Fruit fly (Drosophila melanogaster): ENCODE results near the gene qin.

The qin gene

dm6 chr3R:18670441-18671111 lies 79.7 kb downstream of the qin start (continued):
- peak in 1 of 2 experiments; percentile 72 for TF ChIP-seq bsh (GFP tag; optimal IDR thresholded peaks at IDR 0.05)
- TF ChIP-seq salm (tag; optimal IDR thresholded peaks at IDR 0.05) = peak; percentile 51
- no peak for TF ChIP-seq CG6854 (GFP tag; optimal IDR thresholded peaks at IDR 0.05)
- no peak for TF ChIP-seq CG7963 (GFP tag; IDR thresholded peaks at IDR 0.05; ENCODE audit: partially characterized antibody)
- no peak for TF ChIP-seq CG17802 (tag; optimal IDR thresholded peaks at IDR 0.05)
- TF ChIP-seq wor (GFP tag; IDR thresholded peaks at IDR 0.05) = no peak
- TF ChIP-seq NC2α (GFP tag; optimal IDR thresholded peaks at IDR 0.05) = no peak
- TF ChIP-seq CTCF (GFP tag; optimal IDR thresholded peaks at IDR 0.05) = no peak
- peak; percentile 71 for TF ChIP-seq CG31441 (GFP tag; IDR thresholded peaks at IDR 0.05)
- no peak for TF ChIP-seq CG31388 (GFP tag; optimal IDR thresholded peaks at IDR 0.05)
- no peak for TF ChIP-seq luna (GFP tag; optimal IDR thresholded peaks at IDR 0.05)
- peak in 1 of 2 experiments; percentile 43 for TF ChIP-seq dpn (GFP tag; optimal IDR thresholded peaks at IDR 0.05)
- no peak for TF ChIP-seq CG32772 (GFP tag; IDR thresholded peaks at IDR 0.05)
- TF ChIP-seq jumu (GFP tag; optimal IDR thresholded peaks at IDR 0.05) = peak; percentile 34
- peak; percentile 66 for TF ChIP-seq CG2712 (tag; optimal IDR thresholded peaks at IDR 0.05)
- no peak for TF ChIP-seq Atf-2 (GFP tag; optimal IDR thresholded peaks at IDR 0.05)
- TF ChIP-seq CG15696 (tag; optimal IDR thresholded peaks at IDR 0.05) = peak; percentile 67
- no peak for TF ChIP-seq toy (GFP tag; IDR thresholded peaks at IDR 0.05)
- no peak for TF ChIP-seq Gsc (GFP tag; IDR thresholded peaks at IDR 0.05)
- no peak for TF ChIP-seq Mes4 (GFP tag; optimal IDR thresholded peaks at IDR 0.05)
- no peak for TF ChIP-seq caup (GFP tag; optimal IDR thresholded peaks at IDR 0.05; ENCODE audit: severe bottlenecking)
- TF ChIP-seq Side (GFP tag; optimal IDR thresholded peaks at IDR 0.05) = no peak
- TF ChIP-seq chn (GFP tag; optimal IDR thresholded peaks at IDR 0.05) = no peak
- TF ChIP-seq TFAM (GFP tag; optimal IDR thresholded peaks at IDR 0.05) = no peak
- peak; percentile 43 for TF ChIP-seq ewg (GFP tag; optimal IDR thresholded peaks at IDR 0.05)
- TF ChIP-seq CG4404 (GFP tag; IDR thresholded peaks at IDR 0.05) = no peak; the same call in 1 of the 2 replicates
- TF ChIP-seq wdn (GFP tag; IDR thresholded peaks at IDR 0.05) = 0 out of 2 replicates have a peak, but pooled peaks have one; percentile 16
- peak; percentile 3 for TF ChIP-seq oc (tag; optimal IDR thresholded peaks at IDR 0.05)
- no peak for TF ChIP-seq Tbp (GFP tag; optimal IDR thresholded peaks at IDR 0.05)
- peak; percentile 58 for TF ChIP-seq Ssrp (tag; optimal IDR thresholded peaks at IDR 0.05)
- peak in 1 of 3 experiments; percentile 67 for TF ChIP-seq lola (GFP tag; optimal IDR thresholded peaks at IDR 0.05)
- TF ChIP-seq B-H2 (GFP tag; optimal IDR thresholded peaks at IDR 0.05) = no peak
- no peak for TF ChIP-seq CG4730 (GFP tag; IDR thresholded peaks at IDR 0.05)
- TF ChIP-seq CG8281 (tag; optimal IDR thresholded peaks at IDR 0.05) = peak; percentile 49
- TF ChIP-seq chm (GFP tag; IDR thresholded peaks at IDR 0.05) = no peak
- TF ChIP-seq Dip3 (GFP tag; optimal IDR thresholded peaks at IDR 0.05) = no peak
- peak; percentile 42 for TF ChIP-seq Fer3 (tag; optimal IDR thresholded peaks at IDR 0.05)
- TF ChIP-seq E2f1 (GFP tag; IDR thresholded peaks at IDR 0.05) = peak; percentile 40
- TF ChIP-seq CG18619 (GFP tag; optimal IDR thresholded peaks at IDR 0.05) = no peak
- TF ChIP-seq fru (optimal IDR thresholded peaks at IDR 0.05) = no peak
- TF ChIP-seq CG10147 (GFP tag; optimal IDR thresholded peaks at IDR 0.05) = no peak
- no peak for TF ChIP-seq insv (GFP tag; optimal IDR thresholded peaks at IDR 0.05)
- TF ChIP-seq CG10462 (GFP tag; optimal IDR thresholded peaks at IDR 0.05) = no peak
- peak; percentile 8 for TF ChIP-seq CG12942 (GFP tag; optimal IDR thresholded peaks at IDR 0.05)
- no peak for TF ChIP-seq odd (GFP tag; optimal IDR thresholded peaks at IDR 0.05)
- TF ChIP-seq lov (optimal IDR thresholded peaks at IDR 0.05) = no peak
- no peak for TF ChIP-seq lov (GFP tag; IDR thresholded peaks at IDR 0.05)
- TF ChIP-seq CG8944 (GFP tag; optimal IDR thresholded peaks at IDR 0.05) = no peak
- TF ChIP-seq CG16863 (GFP tag; optimal IDR thresholded peaks at IDR 0.05) = no peak
- TF ChIP-seq CG9876 (GFP tag; optimal IDR thresholded peaks at IDR 0.05) = no peak
- peak; percentile 93 for TF ChIP-seq grau (tag; optimal IDR thresholded peaks at IDR 0.05)

Measured in whole organism, embryonic.